Fruit fly (Drosophila melanogaster) whole organism, wandering third instar larva: ENCODE measurements around the gene CG5111.
A peak's percentile ranks its signal among the peaks of the same experiment; 100 is the strongest.

Experiments
- Abd-B ChIP-seq: fragments of >200 bp; optimal IDR thresholded peaks from 2 replicates; lab custom pipeline; 2017; ENCODE audit warnings: missing biosample characterization, missing genetic modification characterization
- CG32264 ChIP-seq: fragments of 200-800 bp; sonication (Bioruptor generic); optimal IDR thresholded peaks from 2 replicates; lab custom pipeline; 2016; ENCODE audit warnings: missing biosample characterization, missing genetic modification characterization
- CG9705 ChIP-seq: fragments of 200-800 bp; sonication (Bioruptor generic); optimal IDR thresholded peaks from 2 replicates; lab custom pipeline; 2018; ENCODE audit warnings: missing biosample characterization, mild to moderate bottlenecking, missing genetic modification characterization
- CrebA ChIP-seq: fragments of 200-800 bp; sonication (Bioruptor generic); optimal IDR thresholded peaks from 2 replicates; lab custom pipeline; 2016; ENCODE audit warnings: missing biosample characterization, mild to moderate bottlenecking, missing genetic modification characterization, borderline replicate concordance
- Dfd ChIP-seq: fragments of >200 bp; optimal IDR thresholded peaks from 2 replicates; lab custom pipeline; 2017; ENCODE audit warnings: missing biosample characterization, missing genetic modification characterization
- Dif ChIP-seq: fragments of 200-275, 200-300 bp; sonication (Bioruptor generic); optimal IDR thresholded peaks from 2 replicates; lab custom pipeline; 2018; ENCODE audit warnings: missing biosample characterization, missing genetic modification characterization; ENCODE audit not compliant: partially characterized antibody
- GATAd ChIP-seq: sonication (Bioruptor generic); optimal IDR thresholded peaks from 2 replicates; lab custom pipeline; 2016; ENCODE audit warnings: missing biosample characterization, missing genetic modification characterization
- HLH106 ChIP-seq: fragments of 200-800 bp; optimal IDR thresholded peaks from 3 replicates; lab custom pipeline; 2019; ENCODE audit warnings: missing biosample characterization, mild to moderate bottlenecking, missing genetic modification characterization, moderate library complexity
- Hnf4 ChIP-seq: fragments of 200-800 bp; sonication (Bioruptor generic); optimal IDR thresholded peaks from 2 replicates; lab custom pipeline; 2016; ENCODE audit warnings: missing biosample characterization, mild to moderate bottlenecking, missing genetic modification characterization
- Hr78 ChIP-seq: fragments of >200 bp; optimal IDR thresholded peaks from 2 replicates; lab custom pipeline; 2017; ENCODE audit warnings: missing biosample characterization, missing genetic modification characterization
- Hr83 ChIP-seq: fragments of 200-300 bp; sonication (Bioruptor generic); optimal IDR thresholded peaks from 2 replicates; lab custom pipeline; 2016; ENCODE audit warnings: missing biosample characterization, mild to moderate bottlenecking, missing genetic modification characterization, moderate library complexity; ENCODE audit not compliant: poor library complexity, severe bottlenecking
- Jra ChIP-seq: sonication (Bioruptor generic); optimal IDR thresholded peaks from 2 replicates; lab custom pipeline; 2016; ENCODE audit warnings: missing biosample characterization, missing genetic modification characterization
- Mio ChIP-seq: sonication (Bioruptor generic); optimal IDR thresholded peaks from 2 replicates; lab custom pipeline; 2016; ENCODE audit warnings: missing biosample characterization, missing genetic modification characterization
- Myc ChIP-seq: fragments of >200 bp; optimal IDR thresholded peaks from 2 replicates; lab custom pipeline; 2017
- N ChIP-seq: fragments of >200 bp; optimal IDR thresholded peaks from 2 replicates; lab custom pipeline; 2018; ENCODE audit warnings: missing biosample characterization, missing external identifiers, missing genetic modification characterization
- OdsH ChIP-seq: fragments of 200-800 bp; sonication (Bioruptor generic); optimal IDR thresholded peaks from 2 replicates; lab custom pipeline; 2016; ENCODE audit warnings: missing biosample characterization, mild to moderate bottlenecking, missing genetic modification characterization
- Rel ChIP-seq, 2 experiments: fragments of 200-800 bp; sonication (Bioruptor generic) in 1 of 2; optimal IDR thresholded peaks; 2 replicates in 1 of 2; 3 replicates in 1 of 2; lab custom pipeline; 2016 to 2019; ENCODE audit warnings: mild to moderate bottlenecking in 2 of 2, missing biosample characterization in 2 of 2, missing genetic modification characterization in 2 of 2, moderate library complexity in 1 of 2
- Sp1 ChIP-seq: fragments of 200-800 bp; sonication (Bioruptor generic); optimal IDR thresholded peaks from 3 replicates; lab custom pipeline; 2019; ENCODE audit warnings: missing biosample characterization, mild to moderate bottlenecking, missing genetic modification characterization, moderate library complexity
- Vsx2 ChIP-seq: fragments of 200-300, 225-300 bp; sonication (Bioruptor generic); optimal IDR thresholded peaks from 2 replicates; lab custom pipeline; 2018; ENCODE audit warnings: missing biosample characterization, missing genetic modification characterization; ENCODE audit not compliant: partially characterized antibody
- br ChIP-seq: fragments of 200-800 bp; sonication (Bioruptor generic); optimal IDR thresholded peaks from 2 replicates; lab custom pipeline; 2016; ENCODE audit warnings: missing biosample characterization, missing genetic modification characterization
- brk ChIP-seq: fragments of 200-800 bp; sonication (Bioruptor generic); optimal IDR thresholded peaks from 2 replicates; lab custom pipeline; 2016; ENCODE audit warnings: missing biosample characterization, mild to moderate bottlenecking, missing genetic modification characterization
- dl ChIP-seq, 2 experiments: fragments of 175-275, 200-275 bp in 1 of 2; fragments of 200-275 bp in 1 of 2; sonication (Bioruptor generic); optimal IDR thresholded peaks; lab custom pipeline; 2018; ENCODE audit warnings: mild to moderate bottlenecking in 2 of 2, missing biosample characterization in 2 of 2, missing genetic modification characterization in 2 of 2, moderate library complexity in 2 of 2; ENCODE audit not compliant: partially characterized antibody in 2 of 2, insufficient read depth in 1 of 2
- dmrt93B ChIP-seq: fragments of 200-800 bp; sonication (Bioruptor generic); optimal IDR thresholded peaks from 2 replicates; lab custom pipeline; 2018; ENCODE audit warnings: missing biosample characterization, mild to moderate bottlenecking, missing genetic modification characterization
- dsf ChIP-seq: sonication (Bioruptor generic); optimal IDR thresholded peaks from 2 replicates; lab custom pipeline; 2016; ENCODE audit warnings: missing biosample characterization, missing genetic modification characterization, borderline replicate concordance
- ey ChIP-seq: fragments of 200-800 bp; sonication (Bioruptor generic); optimal IDR thresholded peaks from 2 replicates; lab custom pipeline; 2016; ENCODE audit warnings: missing biosample characterization, missing genetic modification characterization
- foxo ChIP-seq, 2 experiments: fragments of 200-800 bp; sonication (Bioruptor generic); optimal IDR thresholded peaks; 2 replicates in 1 of 2; 3 replicates in 1 of 2; lab custom pipeline; 2016 to 2017; ENCODE audit warnings: missing biosample characterization in 2 of 2, missing genetic modification characterization in 2 of 2
- fru ChIP-seq: fragments of 200-800 bp; sonication (Bioruptor generic); optimal IDR thresholded peaks from 3 replicates; lab custom pipeline; 2016; ENCODE audit warnings: missing biosample characterization, mild to moderate bottlenecking, missing genetic modification characterization
- h ChIP-seq: fragments of 200-800 bp; sonication (Bioruptor generic); optimal IDR thresholded peaks from 3 replicates; lab custom pipeline; 2016; ENCODE audit warnings: missing biosample characterization, mild to moderate bottlenecking, missing genetic modification characterization
- jim ChIP-seq: fragments of 175-275, 200-325 bp; sonication (Bioruptor generic); optimal IDR thresholded peaks from 2 replicates; lab custom pipeline; 2016; ENCODE audit warnings: missing biosample characterization, mild to moderate bottlenecking, missing genetic modification characterization
- lola ChIP-seq: fragments of >200 bp; optimal IDR thresholded peaks from 2 replicates; lab custom pipeline; 2017; ENCODE audit warnings: missing biosample characterization, missing genetic modification characterization
- pan ChIP-seq: fragments of >200 bp; optimal IDR thresholded peaks from 2 replicates; lab custom pipeline; 2017
- psq ChIP-seq: fragments of 200-800 bp; sonication (Bioruptor generic); optimal IDR thresholded peaks from 3 replicates; lab custom pipeline; 2017; ENCODE audit warnings: missing biosample characterization, mild to moderate bottlenecking, missing genetic modification characterization, moderate library complexity
- rgr ChIP-seq: fragments of 200-800 bp; sonication (Bioruptor generic); optimal IDR thresholded peaks from 3 replicates; lab custom pipeline; 2016; ENCODE audit warnings: missing biosample characterization, mild to moderate bottlenecking, missing genetic modification characterization
- sage ChIP-seq: fragments of 200-800 bp; sonication (Bioruptor generic); optimal IDR thresholded peaks from 2 replicates; lab custom pipeline; 2016; ENCODE audit warnings: missing biosample characterization, mild to moderate bottlenecking, missing genetic modification characterization
- sv ChIP-seq: fragments of 200-800 bp; sonication (Bioruptor generic); optimal IDR thresholded peaks from 3 replicates; lab custom pipeline; 2016; ENCODE audit warnings: missing biosample characterization, missing genetic modification characterization
- tai ChIP-seq: sonication (Bioruptor generic); optimal IDR thresholded peaks from 2 replicates; lab custom pipeline; 2016; ENCODE audit warnings: missing biosample characterization, missing genetic modification characterization
- usp ChIP-seq: fragments of >200 bp; optimal IDR thresholded peaks from 2 replicates; lab custom pipeline; 2017; ENCODE audit warnings: missing biosample characterization, missing genetic modification characterization
- woc ChIP-seq: sonication (Bioruptor generic); optimal IDR thresholded peaks from 2 replicates; lab custom pipeline; 2016; ENCODE audit warnings: missing biosample characterization, mild to moderate bottlenecking, missing genetic modification characterization

Gene CG5111

DNA sequence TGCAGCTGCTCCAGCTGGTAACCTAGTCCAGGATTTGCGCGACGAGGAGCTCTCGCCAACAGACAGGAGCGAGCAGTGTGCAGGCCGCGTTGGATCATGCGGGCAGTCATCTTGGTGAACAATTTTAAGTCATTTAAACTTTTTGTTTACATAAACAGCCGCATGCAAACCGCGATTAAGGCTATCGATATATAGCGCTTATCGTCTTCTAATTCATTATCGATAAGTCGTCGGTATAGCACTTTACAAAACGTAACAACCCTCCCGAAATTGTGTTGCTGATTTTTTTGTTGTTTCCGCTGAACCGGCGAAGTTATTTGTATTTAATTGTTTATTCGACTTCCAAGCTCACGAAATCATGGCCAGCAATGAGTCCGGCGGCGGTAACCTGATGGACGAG lies 29.3 kb upstream of the CG5111 start, which contains the start of the genes CG4553 and MED28:
CG4553 (minus strand) TSS at position 172 of the 400 bp plus-strand sequence.
MED28 (plus strand) TSS at position 260 of the 400 bp plus-strand sequence.
- no peak for TF ChIP-seq Dfd (GFP tag; lab: Kevin White, UChicago)
- no peak for TF ChIP-seq ey (GFP tag; lab: Kevin White, UChicago)
- no peak for TF ChIP-seq foxo (GFP tag; optimal IDR thresholded peaks at IDR 0.05; lab: Kevin White, UChicago)
- no peak for TF ChIP-seq Hr83 (GFP tag; lab: Kevin White, UChicago)

DNA sequence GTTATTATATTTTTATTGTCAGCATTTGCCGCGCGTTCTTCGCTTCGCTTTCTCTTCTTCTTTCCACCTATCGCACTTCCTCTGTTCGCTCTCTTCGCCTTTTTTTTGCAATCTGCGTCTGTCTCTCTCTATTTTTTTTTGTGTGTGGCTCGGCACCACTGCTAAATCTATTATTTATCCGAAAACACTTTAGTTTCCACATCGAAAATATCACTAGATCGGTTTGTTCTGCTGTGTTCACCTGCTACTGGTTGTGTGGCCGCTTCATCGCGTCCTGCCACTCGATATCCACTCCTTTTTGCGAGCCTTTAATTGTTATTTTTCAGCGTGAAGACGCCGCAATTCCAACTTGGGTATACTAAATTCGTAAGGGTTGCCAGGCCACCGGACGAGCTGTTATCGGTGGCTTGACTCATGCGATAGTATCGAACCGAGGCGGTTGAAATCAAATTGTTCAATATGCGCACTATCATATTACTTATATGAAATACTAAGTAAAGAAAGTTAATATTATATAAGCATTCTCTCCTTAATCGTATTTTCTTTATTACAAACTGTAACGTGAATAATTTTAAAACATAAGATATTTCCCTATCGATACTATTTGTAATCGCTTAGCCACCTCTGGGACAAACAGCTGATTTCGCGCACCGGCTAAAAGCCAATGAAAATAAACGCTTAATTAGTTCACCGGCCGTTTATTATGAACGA lies 23.5 kb upstream of the CG5111 start, which contains the start of the genes XNP, CG42488 and CG5116:
XNP (minus strand) TSS at position 372 of the 711 bp plus-strand sequence.
CG42488 (plus strand) TSS at position 636 of the 711 bp plus-strand sequence.
CG5116 (plus strand) TSS at position 636 of the 711 bp plus-strand sequence.
- no peak for TF ChIP-seq dl (GFP tag; optimal IDR thresholded peaks at IDR 0.05; lab: Kevin White, UChicago; ENCODE audit: insufficient read depth in 1 of 2, partially characterized antibody in 2 of 2)
- TF ChIP-seq HLH106 (tag; lab: Kevin White, UChicago) = peak; percentile 69
- TF ChIP-seq Abd-B (GFP tag; lab: Kevin White, UChicago) = no peak
- no peak for TF ChIP-seq Hr78 (GFP tag; lab: Kevin White, UChicago)
- peak; percentile 61 for TF ChIP-seq CG9705 (GFP tag; lab: Kevin White, UChicago)
- no peak for TF ChIP-seq usp
- TF ChIP-seq tai (GFP tag; lab: Kevin White, UChicago) = no peak
- TF ChIP-seq foxo (GFP tag; optimal IDR thresholded peaks at IDR 0.05; lab: Kevin White, UChicago) = no peak
- TF ChIP-seq Hnf4 (GFP tag; lab: Kevin White, UChicago) = no peak
- no peak for TF ChIP-seq Mio
- no peak for TF ChIP-seq Dif (GFP tag; lab: Kevin White, UChicago)
- no peak for TF ChIP-seq dmrt93B (GFP tag; lab: Kevin White, UChicago)
- TF ChIP-seq lola = no peak
- TF ChIP-seq N (GFP tag; lab: Kevin White, UChicago) = no peak
- no peak for TF ChIP-seq CG32264 (GFP tag; lab: Kevin White, UChicago)
- TF ChIP-seq sv (GFP tag; lab: Kevin White, UChicago) = peak; percentile 1
- TF ChIP-seq Dfd (GFP tag; lab: Kevin White, UChicago) = no peak
- TF ChIP-seq ey (GFP tag; lab: Kevin White, UChicago) = peak; percentile 36
- no peak for TF ChIP-seq rgr (GFP tag; lab: Kevin White, UChicago)
- TF ChIP-seq Vsx2 (GFP tag; lab: Kevin White, UChicago) = peak; percentile 58
- TF ChIP-seq sage (GFP tag; lab: Kevin White, UChicago) = no peak
- peak; percentile 30 for TF ChIP-seq OdsH (GFP tag; lab: Kevin White, UChicago)
- TF ChIP-seq fru (GFP tag; lab: Kevin White, UChicago) = no peak
- TF ChIP-seq Sp1 (GFP tag; lab: Kevin White, UChicago) = peak; percentile 61
- TF ChIP-seq br (GFP tag; lab: Kevin White, UChicago) = no peak
- TF ChIP-seq CrebA (GFP tag; lab: Kevin White, UChicago) = no peak
- peak; percentile 45 for TF ChIP-seq Hr83 (GFP tag; lab: Kevin White, UChicago)
- no peak for TF ChIP-seq h (GFP tag; lab: Kevin White, UChicago)
- TF ChIP-seq pan (lab: Kevin White, UChicago) = no peak
- peak; percentile 99 for TF ChIP-seq psq (GFP tag; lab: Kevin White, UChicago)
- no peak for TF ChIP-seq woc (GFP tag; lab: Kevin White, UChicago)
- no peak for TF ChIP-seq brk (GFP tag; lab: Kevin White, UChicago)
- no peak for TF ChIP-seq Jra
- TF ChIP-seq dsf (GFP tag; lab: Kevin White, UChicago) = no peak
- TF ChIP-seq Rel (GFP tag; optimal IDR thresholded peaks at IDR 0.05; lab: Kevin White, UChicago) = no peak
- peak; percentile 34 for TF ChIP-seq Rel (tag; optimal IDR thresholded peaks at IDR 0.05; lab: Kevin White, UChicago)
- TF ChIP-seq Myc (lab: Kevin White, UChicago) = no peak
- no peak for TF ChIP-seq jim
- TF ChIP-seq GATAd = no peak
